Worm (Caenorhabditis elegans) whole organism, L1 larva: ENCODE results near the gene F56D2.3.

Source experiments
- C04F5.9 ChIP-seq: sonication (generic microtip); optimal IDR thresholded peaks from 2 replicates; lab custom pipeline; 2016; ENCODE audit warnings: missing genetic modification characterization, missing compliant biosample characterization
- C16A3.4 ChIP-seq: fragments of 150-350 bp; optimal IDR thresholded peaks from 2 replicates; lab custom pipeline; 2014; ENCODE audit warnings: missing biosample characterization, missing genetic modification characterization
- C34B4.2 ChIP-seq: sonication (generic microtip); optimal IDR thresholded peaks from 2 replicates; lab custom pipeline; 2017; ENCODE audit warnings: mild to moderate bottlenecking, missing genetic modification characterization, missing compliant biosample characterization
- F16B12.6 ChIP-seq: fragments of 150-350 bp; optimal IDR thresholded peaks from 2 replicates; lab custom pipeline; 2014; ENCODE audit warnings: missing biosample characterization, missing genetic modification characterization
- Y116A8C.19 ChIP-seq: sonication (generic microtip); optimal IDR thresholded peaks from 2 replicates; lab custom pipeline; 2016; ENCODE audit warnings: missing compliant biosample characterization, missing genetic modification characterization, borderline replicate concordance
- aha-1 ChIP-seq: fragments of 150-350 bp; optimal IDR thresholded peaks from 2 replicates; lab custom pipeline; 2014; ENCODE audit warnings: missing biosample characterization, missing genetic modification characterization
- alr-1 ChIP-seq: fragments of 200-800 bp; sonication (Bioruptor generic); optimal IDR thresholded peaks from 2 replicates; lab custom pipeline; 2018; ENCODE audit warnings: borderline replicate concordance, mild to moderate bottlenecking, missing genetic modification characterization, missing compliant biosample characterization
- ama-1 ChIP-seq: fragments of 150-350 bp; optimal IDR thresholded peaks from 2 replicates; lab custom pipeline; 2014
- blmp-1 ChIP-seq: fragments of 150-350 bp; optimal IDR thresholded peaks from 2 replicates; lab custom pipeline; 2014; ENCODE audit warnings: missing biosample characterization, missing genetic modification characterization
- ceh-63 ChIP-seq: fragments of 200-800 bp; sonication (Bioruptor generic); optimal IDR thresholded peaks from 2 replicates; lab custom pipeline; 2018; ENCODE audit warnings: mild to moderate bottlenecking, missing genetic modification characterization, missing compliant biosample characterization
- ceh-8 ChIP-seq: fragments of 200-800 bp; sonication (Bioruptor generic); optimal IDR thresholded peaks from 2 replicates; lab custom pipeline; 2018; ENCODE audit warnings: mild to moderate bottlenecking, missing genetic modification characterization, moderate library complexity, missing compliant biosample characterization
- ceh-88 ChIP-seq: fragments of 200-800 bp; sonication (Bioruptor generic); IDR thresholded peaks from 2 replicates; pipeline ENCODE4 v1.3.6; 2022; ENCODE audit warnings: missing genetic modification characterization, missing compliant biosample characterization
- dpl-1 ChIP-seq, 3 experiments: fragments of 150-350 bp in 2 of 3; sonication (generic microtip) in 1 of 3; optimal IDR thresholded peaks; 2 replicates each; lab custom pipeline; 2014 to 2017; ENCODE audit warnings: missing biosample characterization in 3 of 3, missing genetic modification characterization in 3 of 3, missing genetic modification reagents in 3 of 3
- efl-1 ChIP-seq, 4 experiments: fragments of 150-350 bp; optimal IDR thresholded peaks in 3 of 4; peaks in 1 of 4; 1 replicate in 1 of 4; 2 replicates in 3 of 4; lab custom pipeline; 2014; ENCODE audit warnings: missing biosample characterization in 2 of 4, missing genetic modification characterization in 2 of 4, missing genetic modification reagents in 2 of 4
- efl-3 ChIP-seq: fragments of 200-800 bp; sonication (Bioruptor generic); optimal IDR thresholded peaks from 2 replicates; lab custom pipeline; 2018; ENCODE audit warnings: mild to moderate bottlenecking, missing genetic modification characterization, missing compliant biosample characterization
- egl-27 ChIP-seq, 2 experiments: fragments of 150-350 bp in 1 of 2; sonication (generic microtip); optimal IDR thresholded peaks; 3 replicates each; lab custom pipeline; 2017 to 2018; ENCODE audit warnings: missing biosample characterization in 2 of 2, missing genetic modification characterization in 2 of 2, missing genetic modification reagents in 2 of 2
- elt-2 ChIP-seq: sonication (generic microtip); optimal IDR thresholded peaks from 2 replicates; lab custom pipeline; 2016; ENCODE audit warnings: missing genetic modification characterization, mild to moderate bottlenecking, inconsistent platforms, missing compliant biosample characterization, missing genetic modification reagents
- elt-3 ChIP-seq, 6 experiments: fragments of 150-350 bp in 1 of 6; sonication (generic microtip); optimal IDR thresholded peaks; 2 replicates each; lab custom pipeline; 2017 to 2018; ENCODE audit warnings: missing biosample characterization in 6 of 6, missing genetic modification characterization in 6 of 6, inconsistent platforms in 1 of 6
- ets-5 ChIP-seq: fragments of 200-800 bp; sonication (Bioruptor generic); IDR thresholded peaks from 2 replicates; pipeline ENCODE4 v1.3.6; 2022; ENCODE audit warnings: missing genetic modification characterization, missing compliant biosample characterization
- fkh-10 ChIP-seq: sonication (generic microtip); optimal IDR thresholded peaks from 2 replicates; lab custom pipeline; 2017; ENCODE audit warnings: missing biosample characterization, missing genetic modification reagents, missing genetic modification characterization
- fos-1 ChIP-seq: fragments of 150-350 bp; optimal IDR thresholded peaks from 2 replicates; lab custom pipeline; 2014; ENCODE audit warnings: missing biosample characterization, missing genetic modification characterization
- grh-1 ChIP-seq: fragments of 200-800 bp; sonication (Bioruptor generic); IDR thresholded peaks from 2 replicates; pipeline ENCODE4 v1.3.6; 2022; ENCODE audit warnings: missing genetic modification reagents, missing genetic modification characterization, missing compliant biosample characterization
- hlh-17 ChIP-seq: fragments of 200-800 bp; sonication (Bioruptor generic); optimal IDR thresholded peaks from 2 replicates; lab custom pipeline; 2018; ENCODE audit warnings: missing genetic modification characterization, mild to moderate bottlenecking, missing compliant biosample characterization, moderate library complexity, borderline replicate concordance
- hlh-4 ChIP-seq: sonication (generic microtip); optimal IDR thresholded peaks from 2 replicates; lab custom pipeline; 2016; ENCODE audit warnings: mild to moderate bottlenecking, missing genetic modification characterization, missing compliant biosample characterization
- irx-1 ChIP-seq: sonication (generic microtip); optimal IDR thresholded peaks from 2 replicates; lab custom pipeline; 2016; ENCODE audit warnings: missing genetic modification characterization, missing compliant biosample characterization
- jun-1 ChIP-seq: fragments of 150-350 bp; optimal IDR thresholded peaks from 2 replicates; lab custom pipeline; 2014; ENCODE audit warnings: missing biosample characterization, missing genetic modification reagents, missing genetic modification characterization
- lin-39 ChIP-seq: fragments of 150-350 bp; optimal IDR thresholded peaks from 2 replicates; lab custom pipeline; 2014; ENCODE audit warnings: missing biosample characterization, missing genetic modification reagents, missing genetic modification characterization
- lir-3 ChIP-seq: sonication (generic microtip); optimal IDR thresholded peaks from 2 replicates; lab custom pipeline; 2016; ENCODE audit warnings: mild to moderate bottlenecking, missing genetic modification characterization, moderate library complexity, missing compliant biosample characterization; ENCODE audit not compliant: poor library complexity
- lsy-2 ChIP-seq, 2 experiments: fragments of 150-350 bp; optimal IDR thresholded peaks; 2 replicates each; lab custom pipeline; 2014; ENCODE audit warnings: missing biosample characterization in 2 of 2, missing genetic modification characterization in 2 of 2
- mdl-1 ChIP-seq, 2 experiments: fragments of 150-350 bp; optimal IDR thresholded peaks; 2 replicates each; lab custom pipeline; 2014 to 2017; ENCODE audit warnings: missing biosample characterization in 2 of 2, missing genetic modification characterization in 2 of 2, inconsistent platforms in 1 of 2
- mef-2 ChIP-seq: fragments of 150-350 bp; optimal IDR thresholded peaks from 2 replicates; lab custom pipeline; 2014; ENCODE audit warnings: missing biosample characterization, missing genetic modification characterization
- mep-1 ChIP-seq: fragments of 150-350 bp; optimal IDR thresholded peaks from 2 replicates; lab custom pipeline; 2014; ENCODE audit warnings: missing biosample characterization, missing genetic modification characterization
- nhr-11 ChIP-seq: fragments of 150-350 bp; optimal IDR thresholded peaks from 2 replicates; lab custom pipeline; 2014; ENCODE audit warnings: missing biosample characterization, missing genetic modification characterization
- nhr-20 ChIP-seq: sonication (generic microtip); optimal IDR thresholded peaks from 2 replicates; lab custom pipeline; 2016; ENCODE audit warnings: mild to moderate bottlenecking, missing genetic modification characterization, missing compliant biosample characterization
- nhr-237 ChIP-seq: fragments of 150-350 bp; optimal IDR thresholded peaks from 2 replicates; lab custom pipeline; 2014; ENCODE audit warnings: missing biosample characterization, missing genetic modification characterization
- nhr-47 ChIP-seq: sonication (generic microtip); optimal IDR thresholded peaks from 2 replicates; lab custom pipeline; 2016; ENCODE audit warnings: mild to moderate bottlenecking, missing genetic modification characterization, moderate library complexity, missing compliant biosample characterization
- nhr-71 ChIP-seq: sonication (generic microtip); optimal IDR thresholded peaks from 2 replicates; lab custom pipeline; 2016; ENCODE audit warnings: mild to moderate bottlenecking, missing genetic modification characterization, moderate library complexity, missing compliant biosample characterization
- nhr-85 ChIP-seq: sonication (generic microtip); peaks from one replicate; lab custom pipeline; 2016; ENCODE audit warnings: missing genetic modification characterization, inconsistent platforms, missing compliant biosample characterization
- pag-3 ChIP-seq: sonication (generic microtip); optimal IDR thresholded peaks from 2 replicates; lab custom pipeline; 2017; ENCODE audit warnings: missing genetic modification characterization, mild to moderate bottlenecking, missing compliant biosample characterization, antibody characterized with exemption, borderline replicate concordance; ENCODE audit not compliant: insufficient read depth
- rnt-1 ChIP-seq: sonication (generic microtip); optimal IDR thresholded peaks from 2 replicates; lab custom pipeline; 2016; ENCODE audit warnings: mild to moderate bottlenecking, missing genetic modification characterization, moderate library complexity, missing compliant biosample characterization
- skn-1 ChIP-seq: fragments of 150-350 bp; optimal IDR thresholded peaks from 2 replicates; lab custom pipeline; 2014; ENCODE audit warnings: missing biosample characterization, missing genetic modification characterization
- snpc-4 ChIP-seq: fragments of 150-350 bp; optimal IDR thresholded peaks from 2 replicates; lab custom pipeline; 2014; ENCODE audit warnings: missing biosample characterization, missing genetic modification characterization
- sox-4 ChIP-seq: sonication (generic microtip); optimal IDR thresholded peaks from 2 replicates; lab custom pipeline; 2016; ENCODE audit warnings: missing genetic modification characterization, missing compliant biosample characterization
- sptf-1 ChIP-seq: fragments of 150-350 bp; optimal IDR thresholded peaks from 2 replicates; lab custom pipeline; 2014; ENCODE audit warnings: missing biosample characterization, missing genetic modification characterization
- swsn-7 ChIP-seq: sonication (generic microtip); optimal IDR thresholded peaks from 2 replicates; lab custom pipeline; 2016; ENCODE audit warnings: missing genetic modification characterization, missing compliant biosample characterization
- tlp-1 ChIP-seq: fragments of 150-350 bp; optimal IDR thresholded peaks from 2 replicates; lab custom pipeline; 2014; ENCODE audit warnings: missing biosample characterization, missing genetic modification characterization
- unc-62 ChIP-seq: fragments of 150-350 bp; optimal IDR thresholded peaks from 2 replicates; lab custom pipeline; 2014; ENCODE audit warnings: missing biosample characterization, missing genetic modification reagents, missing genetic modification characterization
- unc-86 ChIP-seq: sonication (generic microtip); optimal IDR thresholded peaks from 2 replicates; lab custom pipeline; 2016; ENCODE audit warnings: missing genetic modification characterization, missing compliant biosample characterization
- unc-98 ChIP-seq: fragments of 200-800 bp; sonication (Bioruptor generic); IDR thresholded peaks from 2 replicates; pipeline ENCODE4 v1.3.6; 2022; ENCODE audit warnings: missing genetic modification characterization, missing compliant biosample characterization
- xbp-1 ChIP-seq: sonication (generic microtip); optimal IDR thresholded peaks from 2 replicates; lab custom pipeline; 2016; ENCODE audit warnings: missing genetic modification characterization, missing compliant biosample characterization
- zag-1 ChIP-seq: fragments of 150-350 bp; optimal IDR thresholded peaks from 2 replicates; lab custom pipeline; 2014; ENCODE audit warnings: missing biosample characterization, missing genetic modification characterization
- zip-4 ChIP-seq: fragments of 200-800 bp; sonication (Bioruptor generic); optimal IDR thresholded peaks from 2 replicates; lab custom pipeline; 2018; ENCODE audit warnings: mild to moderate bottlenecking, missing genetic modification characterization, moderate library complexity, missing compliant biosample characterization
- ztf-4 ChIP-seq: fragments of 150-350 bp; optimal IDR thresholded peaks from 2 replicates; lab custom pipeline; 2014; ENCODE audit warnings: missing biosample characterization, missing genetic modification characterization

F56D2.3 gene

ce11 chrIII:5621236-5621635 is 36.5 kb downstream of the F56D2.3 start:
- TF ChIP-seq ztf-4 (tag; lab: Kevin White, UChicago) (peak; percentile 33), efl-3 (GFP tag; lab: Kevin White, UChicago) (no peak), hlh-4 (no peak), sptf-1 (tag; lab: Kevin White, UChicago) (no peak), skn-1 (tag; lab: Kevin White, UChicago) (peak; percentile 64), ama-1 (lab: Kevin White, UChicago) (no peak), egl-27 (tag; optimal IDR thresholded peaks at IDR 0.05; lab: Kevin White, UChicago) (no peak), ets-5 (GFP tag; lab: Robert Waterston, UW) (no peak), tlp-1 (no peak), pag-3 (tag; lab: Kevin White, UChicago) (no peak), nhr-11 (peak; percentile 30), lin-39 (no peak), ceh-63 (GFP tag; lab: Kevin White, UChicago) (no peak), hlh-17 (GFP tag; lab: Kevin White, UChicago) (no peak), lsy-2 (tag; optimal IDR thresholded peaks at IDR 0.05; lab: Kevin White, UChicago) (peak; percentile 55 to 64), elt-2 (peak; percentile 30), C04F5.9 (tag; lab: Kevin White, UChicago) (no peak), ceh-8 (GFP tag; lab: Kevin White, UChicago) (no peak), sox-4 (tag; lab: Kevin White, UChicago) (no peak), swsn-7 (peak; percentile 63), lir-3 (tag; lab: Kevin White, UChicago) (no peak), fos-1 (tag; lab: Kevin White, UChicago) (peak; percentile 16), unc-98 (GFP tag; lab: Robert Waterston, UW) (no peak), grh-1 (GFP tag; lab: Robert Waterston, UW) (no peak), alr-1 (tag; lab: Kevin White, UChicago) (no peak), F16B12.6 (no peak), aha-1 (tag; lab: Kevin White, UChicago) (no peak), nhr-47 (tag; lab: Kevin White, UChicago) (peak; percentile 71), xbp-1 (peak; percentile 30), Y116A8C.19 (tag; lab: Kevin White, UChicago) (no peak), rnt-1 (tag; lab: Kevin White, UChicago) (peak; percentile 72), zag-1 (tag; lab: Kevin White, UChicago) (no peak), nhr-237 (no peak), snpc-4 (tag; lab: Kevin White, UChicago) (peak; percentile 40), nhr-20 (peak; percentile 62), efl-1 (optimal IDR thresholded peaks at IDR 0.05; lab: Kevin White, UChicago) (peak; percentile 63 to 75), efl-1 (GFP tag; optimal IDR thresholded peaks at IDR 0.05 in 1 of 2; lab: Kevin White, UChicago) (peak; percentile 42 to 93), elt-3 (tag; optimal IDR thresholded peaks at IDR 0.05; lab: Kevin White, UChicago) (peak in 2 of 6 experiments; percentile 4 to 5), blmp-1 (peak; percentile 67), unc-86 (tag; lab: Kevin White, UChicago) (peak; percentile 68), C34B4.2 (no peak), dpl-1 (GFP tag; optimal IDR thresholded peaks at IDR 0.05; lab: Kevin White, UChicago) (peak; percentile 2 to 26 (median 12)), unc-62 (GFP tag; lab: Kevin White, UChicago) (no peak), mef-2 (peak; percentile 33), nhr-85 (tag; lab: Kevin White, UChicago) (peak; percentile 66), zip-4 (GFP tag; lab: Kevin White, UChicago) (no peak), fkh-10 (GFP tag; lab: Kevin White, UChicago) (no peak), jun-1 (tag; lab: Kevin White, UChicago) (peak; percentile 63), mep-1 (tag; lab: Kevin White, UChicago) (peak; percentile 24), nhr-71 (tag; lab: Kevin White, UChicago) (peak; percentile 78), mdl-1 (tag; optimal IDR thresholded peaks at IDR 0.05; lab: Kevin White, UChicago) (peak in 1 of 2 experiments; percentile 46), C16A3.4 (tag; lab: Kevin White, UChicago) (no peak), irx-1 (no peak), ceh-88 (GFP tag; lab: Robert Waterston, UW) (no peak; the same call in 1 of the 2 replicates)
